Worm (Caenorhabditis elegans): ENCODE results near the gene F07C4.11.

DNA sequence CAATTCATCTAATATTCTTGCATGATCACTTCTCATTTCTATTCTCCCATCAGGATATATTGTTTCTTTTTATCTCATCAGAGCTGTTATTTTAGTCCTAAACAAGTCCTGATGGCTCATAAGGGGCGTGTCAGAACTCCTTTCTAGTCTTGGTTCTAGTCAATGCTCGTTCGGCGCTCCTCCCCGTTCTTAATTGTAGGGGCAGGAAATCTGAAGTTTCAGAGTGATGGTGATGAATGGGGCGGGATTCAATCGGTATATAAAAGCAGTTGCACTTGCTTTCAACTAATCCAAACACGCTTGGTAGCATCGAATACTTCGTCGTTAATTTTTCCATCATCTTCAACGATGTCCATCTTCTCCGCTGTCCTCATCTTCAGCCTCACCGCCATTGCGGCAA is 28.9 kb upstream of the F07C4.11 start, which contains the start of gene C12D5.4:
- TF ChIP-seq ceh-40 (GFP tag; IDR thresholded peaks at IDR 0.05) (no peak), sea-2 (GFP tag; IDR thresholded peaks at IDR 0.05) (no peak), gei-17 (GFP tag; optimal IDR thresholded peaks at IDR 0.05) (no peak), mxl-1 (tag; optimal IDR thresholded peaks at IDR 0.05) (no peak), bed-1 (GFP tag; IDR thresholded peaks at IDR 0.05) (no peak), let-526 (GFP tag; IDR thresholded peaks at IDR 0.05) (no peak), ztf-6 (GFP tag; IDR thresholded peaks at IDR 0.05) (no peak), F57A8.1 (GFP tag; optimal IDR thresholded peaks at IDR 0.05) (no peak), pha-4 (tag; optimal IDR thresholded peaks at IDR 0.05) (no peak), unc-62 (GFP tag; optimal IDR thresholded peaks at IDR 0.05) (no peak), egl-44 (GFP tag; IDR thresholded peaks at IDR 0.05) (no peak)

Data from whole organism, young adult.